Worm (Caenorhabditis elegans): ENCODE results near the gene flcn-1.

ce11 chrII:6932978-6933377 lies 4.4 kb downstream of the flcn-1 start:
- no peak for TF ChIP-seq nhr-28 (tag; optimal IDR thresholded peaks at IDR 0.05)
- no peak for TF ChIP-seq nhr-11 (tag; optimal IDR thresholded peaks at IDR 0.05)
- no peak for TF ChIP-seq skn-1 (tag; optimal IDR thresholded peaks at IDR 0.05)
- TF ChIP-seq nhr-237 (tag; optimal IDR thresholded peaks at IDR 0.05), result no peak

Data from whole organism, L1 larva.